Worm (Caenorhabditis elegans) whole organism, L4 larva: ENCODE results near the gene znf-622.

Source experiments
- F49E8.2 ChIP-seq: sonication (generic microtip); optimal IDR thresholded peaks from 2 replicates; lab custom pipeline; 2016; ENCODE audit warnings: missing compliant biosample characterization, mild to moderate bottlenecking, missing genetic modification characterization, borderline replicate concordance
- Y105C5A.15 ChIP-seq: fragments of 200-800 bp; sonication (Bioruptor generic); IDR thresholded peaks from 2 replicates; pipeline ENCODE4 v1.3.6; 2022; ENCODE audit warnings: missing genetic modification characterization, missing compliant biosample characterization
- ZK337.2 ChIP-seq: fragments of 200-800 bp; sonication (Bioruptor generic); IDR thresholded peaks from 2 replicates; pipeline ENCODE4 v1.3.6; 2022; ENCODE audit warnings: missing genetic modification reagents, missing genetic modification characterization, missing compliant biosample characterization
- ama-1 ChIP-seq: fragments of 150-350 bp; optimal IDR thresholded peaks from 2 replicates; lab custom pipeline; 2014; ENCODE audit warnings: inconsistent platforms, mixed read lengths
- ces-1 ChIP-seq: fragments of 150-350 bp; sonication (generic microtip); optimal IDR thresholded peaks from 4 replicates; lab custom pipeline; 2014; ENCODE audit warnings: missing biosample characterization, missing genetic modification reagents, missing genetic modification characterization
- mdl-1 ChIP-seq, 2 experiments: fragments of 150-350 bp in 1 of 2; sonication (generic microtip) in 1 of 2; optimal IDR thresholded peaks; 2 replicates each; lab custom pipeline; 2014 to 2017; ENCODE audit warnings: missing biosample characterization in 2 of 2, missing genetic modification characterization in 2 of 2
- mep-1 ChIP-seq: fragments of 150-350 bp; sonication (generic microtip); optimal IDR thresholded peaks from 3 replicates; lab custom pipeline; 2014; ENCODE audit warnings: missing biosample characterization, missing genetic modification characterization
- mes-2 ChIP-seq: sonication (generic microtip); optimal IDR thresholded peaks from 2 replicates; lab custom pipeline; 2016; ENCODE audit warnings: missing genotype, mild to moderate bottlenecking, missing genetic modification characterization, missing compliant biosample characterization; ENCODE audit not compliant: poor library complexity, severe bottlenecking
- nhr-77 ChIP-seq: fragments of 150-350 bp; optimal IDR thresholded peaks from 2 replicates; lab custom pipeline; 2014; ENCODE audit warnings: missing biosample characterization, missing genetic modification characterization
- pha-4 ChIP-seq, 2 experiments: fragments of 150-350 bp in 1 of 2; fragments of 200-800 bp in 1 of 2; sonication (Bioruptor generic) in 1 of 2; IDR thresholded peaks in 1 of 2; optimal IDR thresholded peaks in 1 of 2; 2 replicates each; pipeline versions ENCODE4 v1.3.6 to Lab custom; 2014 to 2022; ENCODE audit warnings: missing genetic modification characterization in 2 of 2, missing genetic modification reagents in 2 of 2, missing biosample characterization in 1 of 2, missing compliant biosample characterization in 1 of 2
- snpc-1.2 ChIP-seq: fragments of 200-800 bp; sonication (Bioruptor generic); IDR thresholded peaks from 2 replicates; pipeline ENCODE4 v1.3.6; 2022; ENCODE audit warnings: missing genetic modification reagents, missing genetic modification characterization, missing compliant biosample characterization
- unc-130 ChIP-seq: sonication (generic microtip); optimal IDR thresholded peaks from 2 replicates; lab custom pipeline; 2016; ENCODE audit warnings: missing genetic modification reagents, missing genetic modification characterization, missing compliant biosample characterization
- unc-62 ChIP-seq, 3 experiments: fragments of 150-350 bp in 1 of 3; sonication (generic microtip); optimal IDR thresholded peaks in 2 of 3; peaks in 1 of 3; 1 replicate in 1 of 3; 2 replicates in 2 of 3; lab custom pipeline; 2014 to 2017; ENCODE audit warnings: missing biosample characterization in 3 of 3, missing genetic modification characterization in 3 of 3, missing genetic modification reagents in 3 of 3, missing genotype in 1 of 3
- ztf-11 ChIP-seq: fragments of 150-350 bp; optimal IDR thresholded peaks from 2 replicates; lab custom pipeline; 2014; ENCODE audit warnings: missing biosample characterization, missing genetic modification characterization

DNA sequence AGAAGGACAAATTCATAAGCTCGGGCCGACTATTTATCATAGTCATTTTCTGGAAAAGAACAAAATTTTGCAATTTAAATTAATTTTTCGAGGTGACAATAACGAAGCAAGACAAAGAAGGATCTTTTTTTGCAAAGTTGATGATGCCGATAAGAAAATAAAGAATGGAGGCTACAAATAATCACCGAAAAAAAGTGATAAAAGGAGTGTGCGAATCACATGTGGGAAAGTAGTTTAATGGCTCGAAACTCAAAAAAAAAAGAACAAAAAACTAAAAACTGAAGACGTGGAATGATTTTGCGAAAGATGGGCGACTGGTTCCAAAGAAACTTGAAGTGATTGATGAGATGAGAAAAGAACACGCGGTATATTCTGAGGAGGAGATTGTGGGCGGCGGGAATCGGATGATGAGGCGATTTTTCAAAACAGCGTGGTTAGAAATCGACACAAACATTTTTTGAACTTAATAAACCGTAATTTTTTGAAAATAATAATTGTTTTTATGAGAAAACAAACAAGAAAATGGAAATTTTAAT is 38.0 kb downstream of the znf-622 start, which contains the start of gene atgl-1:
- TF ChIP-seq ztf-11 (tag; lab: Kevin White, UChicago), result no peak
- TF ChIP-seq ZK337.2 (GFP tag; lab: Robert Waterston, UW), result no peak
- TF ChIP-seq mdl-1 (tag; optimal IDR thresholded peaks at IDR 0.05; lab: Kevin White, UChicago), result peak in 1 of 2 experiments; percentile 38
- no peak for TF ChIP-seq unc-62 (GFP tag; optimal IDR thresholded peaks at IDR 0.05 in 1 of 2; lab: Kevin White, UChicago)
- no peak for TF ChIP-seq unc-62 (tag; optimal IDR thresholded peaks at IDR 0.05; lab: Kevin White, UChicago)
- no peak for TF ChIP-seq pha-4 (GFP tag; IDR thresholded peaks at IDR 0.05; lab: Robert Waterston, UW)
- TF ChIP-seq pha-4 (tag; optimal IDR thresholded peaks at IDR 0.05; lab: Kevin White, UChicago), result no peak
- no peak for TF ChIP-seq unc-130 (GFP tag; lab: Kevin White, UChicago)
- TF ChIP-seq ama-1 (lab: Kevin White, UChicago), result no peak
- TF ChIP-seq mep-1 (tag; lab: Kevin White, UChicago), result no peak
- no peak for TF ChIP-seq Y105C5A.15
- no peak for TF ChIP-seq ces-1 (GFP tag; lab: Kevin White, UChicago)
- no peak for TF ChIP-seq snpc-1.2 (GFP tag; lab: Robert Waterston, UW)
- no peak for TF ChIP-seq nhr-77 (tag; lab: Kevin White, UChicago)
- TF ChIP-seq F49E8.2 (tag; lab: Kevin White, UChicago), result no peak
- TF ChIP-seq mes-2 (tag; lab: Kevin White, UChicago), result no peak
